Fruit fly (Drosophila melanogaster) whole organism, embryonic: ENCODE measurements around the gene CG33172.

ENCODE experiments used
- Asciz ChIP-seq: fragments of 200-800 bp; sonication (Bioruptor generic); optimal IDR thresholded peaks from 2 replicates; lab custom pipeline; 2017; ENCODE audit warnings: missing biosample characterization, mild to moderate bottlenecking, missing genetic modification characterization, missing genetic modification reagents
- Atf3 ChIP-seq: fragments of 200-800 bp; sonication (Bioruptor generic); optimal IDR thresholded peaks from 3 replicates; lab custom pipeline; 2016; ENCODE audit warnings: missing biosample characterization, missing genetic modification characterization
- Bdp1 ChIP-seq: fragments of 200-800 bp; sonication (Bioruptor generic); optimal IDR thresholded peaks from 3 replicates; lab custom pipeline; 2016; ENCODE audit warnings: missing biosample characterization, missing genetic modification characterization
- CG10209 ChIP-seq: fragments of 200-800 bp; sonication (Bioruptor generic); optimal IDR thresholded peaks from 3 replicates; lab custom pipeline; 2017; ENCODE audit warnings: missing biosample characterization, mild to moderate bottlenecking, missing genetic modification characterization, missing genetic modification reagents
- CG11093 ChIP-seq: fragments of 200-800 bp; sonication (Bioruptor generic); IDR thresholded peaks from 3 replicates; pipeline ENCODE4 v1.3.6; 2022; ENCODE audit warnings: missing biosample characterization, missing genetic modification characterization
- CG12299 ChIP-seq: fragments of 200-800 bp; sonication (Bioruptor generic); optimal IDR thresholded peaks from 2 replicates; lab custom pipeline; 2018; ENCODE audit warnings: missing biosample characterization, mild to moderate bottlenecking, missing genetic modification characterization
- CG13287 ChIP-seq: fragments of 200-800 bp; sonication (Bioruptor generic); IDR thresholded peaks from 2 replicates; pipeline ENCODE4 v1.3.6; 2022; ENCODE audit warnings: missing biosample characterization, missing genetic modification characterization; ENCODE audit not compliant: partially characterized antibody
- CG14710 ChIP-seq: fragments of 200-800 bp; sonication (Bioruptor generic); optimal IDR thresholded peaks from 3 replicates; lab custom pipeline; 2019; ENCODE audit warnings: missing biosample characterization, mild to moderate bottlenecking, missing genetic modification characterization, moderate library complexity
- CG17361 ChIP-seq: fragments of 200-800 bp; sonication (Bioruptor generic); IDR thresholded peaks from 3 replicates; pipeline ENCODE4 v1.3.6; 2022; ENCODE audit warnings: missing biosample characterization, missing genetic modification characterization
- CG2889 ChIP-seq: fragments of 200-800 bp; sonication (Bioruptor generic); IDR thresholded peaks from 3 replicates; pipeline ENCODE4 v1.3.6; 2022; ENCODE audit warnings: missing biosample characterization, missing genetic modification characterization
- CG32772 ChIP-seq: fragments of 200-800 bp; sonication (Bioruptor generic); IDR thresholded peaks from 2 replicates; pipeline ENCODE4 v1.3.6; 2022; ENCODE audit warnings: missing biosample characterization, missing genetic modification characterization
- CG33213 ChIP-seq: fragments of 200-800 bp; sonication (Bioruptor generic); optimal IDR thresholded peaks from 3 replicates; lab custom pipeline; 2016; ENCODE audit warnings: missing biosample characterization, missing genetic modification characterization
- CG33557 ChIP-seq: fragments of 200-800 bp; sonication (Bioruptor generic); optimal IDR thresholded peaks from 2 replicates; lab custom pipeline; 2019; ENCODE audit warnings: missing biosample characterization, mild to moderate bottlenecking, missing genetic modification characterization, moderate library complexity
- CG3847 ChIP-seq: fragments of 200-800 bp; sonication (Bioruptor generic); IDR thresholded peaks from 2 replicates; pipeline ENCODE4 v1.3.6; 2022; ENCODE audit warnings: missing biosample characterization, missing genetic modification characterization
- CG4328 ChIP-seq: fragments of 200-800 bp; sonication (Bioruptor generic); optimal IDR thresholded peaks from 3 replicates; lab custom pipeline; 2017; ENCODE audit warnings: missing biosample characterization, missing genetic modification reagents, missing genetic modification characterization
- CG4424 ChIP-seq: fragments of 200-800 bp; sonication (Bioruptor generic); optimal IDR thresholded peaks from 3 replicates; lab custom pipeline; 2016; ENCODE audit warnings: missing biosample characterization, missing genetic modification characterization
- CG4820 ChIP-seq: fragments of 200-800 bp; sonication (Bioruptor generic); optimal IDR thresholded peaks from 3 replicates; lab custom pipeline; 2016; ENCODE audit warnings: missing biosample characterization, missing genetic modification characterization
- CG6854 ChIP-seq: fragments of 200-800 bp; sonication (Bioruptor generic); optimal IDR thresholded peaks from 3 replicates; lab custom pipeline; 2017; ENCODE audit warnings: missing biosample characterization, mild to moderate bottlenecking, missing genetic modification characterization
- CG7372 ChIP-seq: fragments of 200-800 bp; sonication (Bioruptor generic); IDR thresholded peaks from 2 replicates; pipeline ENCODE4 v1.3.6; 2022; ENCODE audit warnings: missing biosample characterization, missing genetic modification characterization
- CG7963 ChIP-seq: fragments of 200-800 bp; sonication (Bioruptor generic); IDR thresholded peaks from 3 replicates; pipeline ENCODE4 v1.3.6; 2022; ENCODE audit warnings: missing biosample characterization, missing genetic modification characterization; ENCODE audit not compliant: partially characterized antibody
- CG8478 ChIP-seq: fragments of >200 bp; optimal IDR thresholded peaks from 2 replicates; lab custom pipeline; 2018
- CG9727 ChIP-seq: fragments of 200-800 bp; sonication (Bioruptor generic); optimal IDR thresholded peaks from 3 replicates; lab custom pipeline; 2017; ENCODE audit warnings: missing biosample characterization, mild to moderate bottlenecking, missing genetic modification characterization
- CG9797 ChIP-seq: fragments of 200-800 bp; sonication (Bioruptor generic); optimal IDR thresholded peaks from 3 replicates; lab custom pipeline; 2018; ENCODE audit warnings: missing biosample characterization, mild to moderate bottlenecking, missing genetic modification characterization
- Elba2 ChIP-seq: fragments of 200-800 bp; sonication (Bioruptor generic); optimal IDR thresholded peaks from 3 replicates; lab custom pipeline; 2016; ENCODE audit warnings: missing biosample characterization, missing genetic modification characterization
- Fer3 ChIP-seq: fragments of 200-800 bp; sonication (Bioruptor generic); optimal IDR thresholded peaks from 2 replicates; lab custom pipeline; 2018; ENCODE audit warnings: missing biosample characterization, mild to moderate bottlenecking, missing genetic modification characterization, moderate library complexity
- HLH54F ChIP-seq: fragments of 200-800 bp; sonication (Bioruptor generic); optimal IDR thresholded peaks from 3 replicates; lab custom pipeline; 2016; ENCODE audit warnings: missing biosample characterization, missing genetic modification characterization
- Hr3 ChIP-seq: fragments of 200-800 bp; sonication (Bioruptor generic); optimal IDR thresholded peaks from 3 replicates; lab custom pipeline; 2016; ENCODE audit warnings: missing biosample characterization, missing genetic modification characterization
- Hr51 ChIP-seq, 2 experiments: fragments of 200-800 bp; sonication (Bioruptor generic); optimal IDR thresholded peaks; 2 replicates in 1 of 2; 3 replicates in 1 of 2; lab custom pipeline; 2016 to 2018; ENCODE audit warnings: missing biosample characterization in 2 of 2, missing genetic modification characterization in 2 of 2, mild to moderate bottlenecking in 1 of 2, moderate library complexity in 1 of 2
- Max ChIP-seq: fragments of 200-800 bp; sonication (Bioruptor generic); optimal IDR thresholded peaks from 2 replicates; lab custom pipeline; 2016; ENCODE audit warnings: missing biosample characterization, mild to moderate bottlenecking, missing genetic modification characterization
- Mes4 ChIP-seq: fragments of 200-800 bp; sonication (Bioruptor generic); optimal IDR thresholded peaks from 2 replicates; lab custom pipeline; 2016; ENCODE audit warnings: missing biosample characterization, missing genetic modification characterization
- NfI ChIP-seq: fragments of 200-800 bp; sonication (Bioruptor generic); optimal IDR thresholded peaks from 3 replicates; lab custom pipeline; 2018; ENCODE audit warnings: missing biosample characterization, mild to moderate bottlenecking, missing genetic modification characterization, moderate library complexity
- cad ChIP-seq: fragments of >200 bp; optimal IDR thresholded peaks from 2 replicates; lab custom pipeline; 2017; ENCODE audit warnings: missing biosample characterization, missing genetic modification characterization
- chm ChIP-seq: fragments of 200-800 bp; sonication (Bioruptor generic); IDR thresholded peaks from 2 replicates; pipeline ENCODE4 v1.3.6; 2022; ENCODE audit warnings: missing biosample characterization, missing genetic modification characterization
- emc ChIP-seq: fragments of 200-800 bp; sonication (Bioruptor generic); optimal IDR thresholded peaks from 2 replicates; lab custom pipeline; 2016; ENCODE audit warnings: missing biosample characterization, missing genetic modification characterization
- exex ChIP-seq: fragments of 200-800 bp; sonication (Bioruptor generic); optimal IDR thresholded peaks from 4 replicates; lab custom pipeline; 2018; ENCODE audit warnings: missing biosample characterization, mild to moderate bottlenecking, missing genetic modification characterization, moderate library complexity
- fd64A ChIP-seq: fragments of 200-800 bp; sonication (Bioruptor generic); optimal IDR thresholded peaks from 3 replicates; lab custom pipeline; 2018; ENCODE audit warnings: missing biosample characterization, mild to moderate bottlenecking, missing genetic modification characterization
- grau ChIP-seq: fragments of 200-800 bp; optimal IDR thresholded peaks from 3 replicates; lab custom pipeline; 2019; ENCODE audit warnings: missing biosample characterization, mild to moderate bottlenecking, missing genetic modification characterization, moderate library complexity
- hb ChIP-seq: fragments of 200-800 bp; sonication (Bioruptor generic); IDR thresholded peaks from 3 replicates; pipeline ENCODE4 v1.3.6; 2022; ENCODE audit warnings: missing biosample characterization, missing genetic modification characterization; ENCODE audit not compliant: partially characterized antibody
- hkb ChIP-seq, 2 experiments: fragments of 200-800 bp in 1 of 2; fragments of >200 bp in 1 of 2; sonication (Bioruptor generic) in 1 of 2; IDR thresholded peaks in 1 of 2; optimal IDR thresholded peaks in 1 of 2; 2 replicates each; pipeline versions ENCODE4 v1.3.6 to Lab custom; 2017 to 2022; ENCODE audit warnings: missing biosample characterization in 1 of 2, missing genetic modification characterization in 1 of 2
- nerfin-1 ChIP-seq: fragments of 200-800 bp; sonication (Bioruptor generic); optimal IDR thresholded peaks from 3 replicates; lab custom pipeline; 2019; ENCODE audit warnings: missing biosample characterization, mild to moderate bottlenecking, missing genetic modification characterization, moderate library complexity
- nom ChIP-seq: fragments of 200-800 bp; sonication (Bioruptor generic); optimal IDR thresholded peaks from 2 replicates; lab custom pipeline; 2017; ENCODE audit warnings: missing biosample characterization, missing genetic modification characterization, mild to moderate bottlenecking, moderate library complexity, missing genetic modification reagents
- phol ChIP-seq: fragments of 200-800 bp; sonication (Bioruptor generic); optimal IDR thresholded peaks from 3 replicates; lab custom pipeline; 2018; ENCODE audit warnings: missing biosample characterization, mild to moderate bottlenecking, missing genetic modification characterization, moderate library complexity
- pnt ChIP-seq: fragments of 200-800 bp; sonication (Bioruptor generic); optimal IDR thresholded peaks from 3 replicates; lab custom pipeline; 2016; ENCODE audit warnings: missing biosample characterization, missing genetic modification characterization
- sc ChIP-seq, 3 experiments: fragments of >200 bp in 2 of 3; fragments of 200-800 bp in 1 of 3; sonication (Bioruptor generic) in 1 of 3; optimal IDR thresholded peaks; 2 replicates in 2 of 3; 3 replicates in 1 of 3; lab custom pipeline; 2017; ENCODE audit warnings: mild to moderate bottlenecking in 1 of 3, missing biosample characterization in 1 of 3, missing genetic modification characterization in 1 of 3, missing genetic modification reagents in 1 of 3
- sim ChIP-seq: fragments of 200-800 bp; sonication (Bioruptor generic); IDR thresholded peaks from 2 replicates; pipeline ENCODE4 v1.3.6; 2022; ENCODE audit warnings: missing biosample characterization, missing genetic modification characterization
- sisA ChIP-seq: fragments of 200-800 bp; sonication (Bioruptor generic); IDR thresholded peaks from 2 replicates; pipeline ENCODE4 v1.3.6; 2022; ENCODE audit warnings: missing biosample characterization, missing genetic modification characterization
- stc ChIP-seq: fragments of 200-800 bp; sonication (Bioruptor generic); IDR thresholded peaks from 2 replicates; pipeline ENCODE4 v1.3.6; 2022; ENCODE audit warnings: missing biosample characterization, missing genetic modification characterization
- trh ChIP-seq: fragments of 200-800 bp; sonication (Bioruptor generic); optimal IDR thresholded peaks from 2 replicates; lab custom pipeline; 2016; ENCODE audit warnings: missing biosample characterization, missing genetic modification characterization
- usp ChIP-seq: fragments of >200 bp; optimal IDR thresholded peaks from 2 replicates; lab custom pipeline; 2017; ENCODE audit warnings: missing biosample characterization, missing genetic modification characterization
- wek ChIP-seq: fragments of 200-800 bp; sonication (Bioruptor generic); optimal IDR thresholded peaks from 3 replicates; lab custom pipeline; 2018; ENCODE audit warnings: missing biosample characterization, mild to moderate bottlenecking, missing genetic modification characterization, moderate library complexity
- wor ChIP-seq: fragments of 200-800 bp; sonication (Bioruptor generic); IDR thresholded peaks from 2 replicates; pipeline ENCODE4 v1.3.6; 2022; ENCODE audit warnings: missing biosample characterization, missing genetic modification characterization

Gene CG33172

DNA sequence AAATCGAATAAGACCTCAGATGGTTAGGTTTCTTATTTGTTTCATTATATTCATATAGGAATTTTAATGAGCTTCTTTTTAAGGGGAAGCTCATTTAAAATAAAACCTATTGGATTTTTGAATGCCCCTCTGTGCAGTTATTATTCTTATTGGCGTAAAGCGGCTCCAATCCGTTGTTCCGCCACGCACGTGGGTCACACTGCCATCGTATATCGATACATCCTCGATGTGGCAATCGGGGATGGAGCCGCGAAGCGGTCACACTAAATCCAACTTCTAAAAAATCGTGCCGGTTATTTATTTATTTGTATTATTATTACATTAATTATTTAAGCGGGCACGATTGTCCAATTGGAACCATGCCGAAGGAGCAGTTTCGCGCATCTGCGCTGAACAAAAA lies 6.7 kb upstream of the CG33172 start, which contains the start of gene Polr3A (continued):
- TF ChIP-seq CG17361 (GFP tag; lab: Robert Waterston, UW) (no peak), CG9797 (GFP tag; lab: Kevin White, UChicago) (peak; percentile 70), wor (GFP tag; lab: Robert Waterston, UW) (no peak), emc (GFP tag; lab: Kevin White, UChicago) (no peak), CG8478 (lab: Kevin White, UChicago) (no peak), CG10209 (GFP tag; lab: Kevin White, UChicago) (no peak), usp (no peak), Mes4 (GFP tag; lab: Kevin White, UChicago) (no peak), Bdp1 (no peak), chm (GFP tag; lab: Robert Waterston, UW) (no peak), CG14710 (peak; percentile 88), Atf3 (GFP tag; lab: Kevin White, UChicago) (no peak), pnt (GFP tag; lab: Kevin White, UChicago) (no peak), CG6854 (no peak), CG4328 (GFP tag; lab: Kevin White, UChicago) (no peak), Hr51 (GFP tag; optimal IDR thresholded peaks at IDR 0.05; lab: Kevin White, UChicago) (no peak), Max (no peak), CG7963 (GFP tag; lab: Robert Waterston, UW) (no peak), CG32772 (GFP tag; lab: Robert Waterston, UW) (no peak), fd64A (no peak), exex (tag; lab: Kevin White, UChicago) (no peak), nom (GFP tag; lab: Kevin White, UChicago) (no peak), CG9727 (no peak), CG2889 (GFP tag; lab: Robert Waterston, UW) (no peak), hkb (optimal IDR thresholded peaks at IDR 0.05; lab: Kevin White, UChicago) (no peak), hkb (GFP tag; IDR thresholded peaks at IDR 0.05; lab: Robert Waterston, UW) (no peak), trh (GFP tag; lab: Kevin White, UChicago) (no peak), NfI (no peak), sim (GFP tag; lab: Robert Waterston, UW) (no peak), phol (tag; lab: Kevin White, UChicago) (no peak), Asciz (GFP tag; lab: Kevin White, UChicago) (no peak), HLH54F (no peak), CG4424 (no peak), CG33213 (no peak), sc (optimal IDR thresholded peaks at IDR 0.05; lab: Kevin White, UChicago) (no peak), sc (GFP tag; optimal IDR thresholded peaks at IDR 0.05; lab: Kevin White, UChicago) (no peak), CG7372 (GFP tag; lab: Robert Waterston, UW) (no peak), cad (GFP tag; lab: Kevin White, UChicago) (no peak), Fer3 (tag; lab: Kevin White, UChicago) (no peak), nerfin-1 (tag; lab: Kevin White, UChicago) (no peak), CG33557 (GFP tag; lab: Kevin White, UChicago) (no peak), CG11093 (GFP tag; lab: Robert Waterston, UW) (no peak), Hr3 (GFP tag; lab: Kevin White, UChicago) (no peak), sisA (GFP tag; lab: Robert Waterston, UW) (no peak), CG4820 (no peak), CG3847 (GFP tag; lab: Robert Waterston, UW) (no peak), stc (GFP tag; lab: Robert Waterston, UW) (no peak), wek (no peak), hb (GFP tag; lab: Robert Waterston, UW) (no peak), grau (tag; lab: Kevin White, UChicago) (no peak), CG12299 (tag; lab: Kevin White, UChicago) (no peak), CG13287 (GFP tag; lab: Robert Waterston, UW) (peak; percentile 75), Elba2 (GFP tag; lab: Kevin White, UChicago) (peak; percentile 96)
